Fruit fly (Drosophila melanogaster) whole organism, wandering third instar larva: ENCODE data around the gene pico.

Experiments used
- Abd-B ChIP-seq: fragments of >200 bp; optimal IDR thresholded peaks from 2 replicates; lab custom pipeline; 2017; ENCODE audit warnings: missing biosample characterization, missing genetic modification characterization
- CG32264 ChIP-seq: fragments of 200-800 bp; sonication (Bioruptor generic); optimal IDR thresholded peaks from 2 replicates; lab custom pipeline; 2016; ENCODE audit warnings: missing biosample characterization, missing genetic modification characterization
- CG9705 ChIP-seq: fragments of 200-800 bp; sonication (Bioruptor generic); optimal IDR thresholded peaks from 2 replicates; lab custom pipeline; 2018; ENCODE audit warnings: missing biosample characterization, mild to moderate bottlenecking, missing genetic modification characterization
- CrebA ChIP-seq: fragments of 200-800 bp; sonication (Bioruptor generic); optimal IDR thresholded peaks from 2 replicates; lab custom pipeline; 2016; ENCODE audit warnings: missing biosample characterization, mild to moderate bottlenecking, missing genetic modification characterization, borderline replicate concordance
- Dfd ChIP-seq: fragments of >200 bp; optimal IDR thresholded peaks from 2 replicates; lab custom pipeline; 2017; ENCODE audit warnings: missing biosample characterization, missing genetic modification characterization
- Dif ChIP-seq: fragments of 200-275, 200-300 bp; sonication (Bioruptor generic); optimal IDR thresholded peaks from 2 replicates; lab custom pipeline; 2018; ENCODE audit warnings: missing biosample characterization, missing genetic modification characterization; ENCODE audit not compliant: partially characterized antibody
- GATAd ChIP-seq: sonication (Bioruptor generic); optimal IDR thresholded peaks from 2 replicates; lab custom pipeline; 2016; ENCODE audit warnings: missing biosample characterization, missing genetic modification characterization
- Hnf4 ChIP-seq: fragments of 200-800 bp; sonication (Bioruptor generic); optimal IDR thresholded peaks from 2 replicates; lab custom pipeline; 2016; ENCODE audit warnings: missing biosample characterization, mild to moderate bottlenecking, missing genetic modification characterization
- Hr78 ChIP-seq: fragments of >200 bp; optimal IDR thresholded peaks from 2 replicates; lab custom pipeline; 2017; ENCODE audit warnings: missing biosample characterization, missing genetic modification characterization
- Jra ChIP-seq: sonication (Bioruptor generic); optimal IDR thresholded peaks from 2 replicates; lab custom pipeline; 2016; ENCODE audit warnings: missing biosample characterization, missing genetic modification characterization
- Myc ChIP-seq: fragments of >200 bp; optimal IDR thresholded peaks from 2 replicates; lab custom pipeline; 2017
- N ChIP-seq: fragments of >200 bp; optimal IDR thresholded peaks from 2 replicates; lab custom pipeline; 2018; ENCODE audit warnings: missing biosample characterization, missing external identifiers, missing genetic modification characterization
- OdsH ChIP-seq: fragments of 200-800 bp; sonication (Bioruptor generic); optimal IDR thresholded peaks from 2 replicates; lab custom pipeline; 2016; ENCODE audit warnings: missing biosample characterization, mild to moderate bottlenecking, missing genetic modification characterization
- Rel ChIP-seq, 2 experiments: fragments of 200-800 bp; sonication (Bioruptor generic) in 1 of 2; optimal IDR thresholded peaks; 2 replicates in 1 of 2; 3 replicates in 1 of 2; lab custom pipeline; 2016 to 2019; ENCODE audit warnings: mild to moderate bottlenecking in 2 of 2, missing biosample characterization in 2 of 2, missing genetic modification characterization in 2 of 2, moderate library complexity in 1 of 2
- Sp1 ChIP-seq: fragments of 200-800 bp; sonication (Bioruptor generic); optimal IDR thresholded peaks from 3 replicates; lab custom pipeline; 2019; ENCODE audit warnings: missing biosample characterization, mild to moderate bottlenecking, missing genetic modification characterization, moderate library complexity
- br ChIP-seq: fragments of 200-800 bp; sonication (Bioruptor generic); optimal IDR thresholded peaks from 2 replicates; lab custom pipeline; 2016; ENCODE audit warnings: missing biosample characterization, missing genetic modification characterization
- brk ChIP-seq: fragments of 200-800 bp; sonication (Bioruptor generic); optimal IDR thresholded peaks from 2 replicates; lab custom pipeline; 2016; ENCODE audit warnings: missing biosample characterization, mild to moderate bottlenecking, missing genetic modification characterization
- dl ChIP-seq, 2 experiments: fragments of 175-275, 200-275 bp in 1 of 2; fragments of 200-275 bp in 1 of 2; sonication (Bioruptor generic); optimal IDR thresholded peaks; lab custom pipeline; 2018; ENCODE audit warnings: mild to moderate bottlenecking in 2 of 2, missing biosample characterization in 2 of 2, missing genetic modification characterization in 2 of 2, moderate library complexity in 2 of 2; ENCODE audit not compliant: partially characterized antibody in 2 of 2, insufficient read depth in 1 of 2
- dsf ChIP-seq: sonication (Bioruptor generic); optimal IDR thresholded peaks from 2 replicates; lab custom pipeline; 2016; ENCODE audit warnings: missing biosample characterization, missing genetic modification characterization, borderline replicate concordance
- ey ChIP-seq: fragments of 200-800 bp; sonication (Bioruptor generic); optimal IDR thresholded peaks from 2 replicates; lab custom pipeline; 2016; ENCODE audit warnings: missing biosample characterization, missing genetic modification characterization
- foxo ChIP-seq, 2 experiments: fragments of 200-800 bp; sonication (Bioruptor generic); optimal IDR thresholded peaks; 2 replicates in 1 of 2; 3 replicates in 1 of 2; lab custom pipeline; 2016 to 2017; ENCODE audit warnings: missing biosample characterization in 2 of 2, missing genetic modification characterization in 2 of 2
- fru ChIP-seq: fragments of 200-800 bp; sonication (Bioruptor generic); optimal IDR thresholded peaks from 3 replicates; lab custom pipeline; 2016; ENCODE audit warnings: missing biosample characterization, mild to moderate bottlenecking, missing genetic modification characterization
- h ChIP-seq: fragments of 200-800 bp; sonication (Bioruptor generic); optimal IDR thresholded peaks from 3 replicates; lab custom pipeline; 2016; ENCODE audit warnings: missing biosample characterization, mild to moderate bottlenecking, missing genetic modification characterization
- jim ChIP-seq: fragments of 175-275, 200-325 bp; sonication (Bioruptor generic); optimal IDR thresholded peaks from 2 replicates; lab custom pipeline; 2016; ENCODE audit warnings: missing biosample characterization, mild to moderate bottlenecking, missing genetic modification characterization
- pan ChIP-seq: fragments of >200 bp; optimal IDR thresholded peaks from 2 replicates; lab custom pipeline; 2017
- psq ChIP-seq: fragments of 200-800 bp; sonication (Bioruptor generic); optimal IDR thresholded peaks from 3 replicates; lab custom pipeline; 2017; ENCODE audit warnings: missing biosample characterization, mild to moderate bottlenecking, missing genetic modification characterization, moderate library complexity
- rgr ChIP-seq: fragments of 200-800 bp; sonication (Bioruptor generic); optimal IDR thresholded peaks from 3 replicates; lab custom pipeline; 2016; ENCODE audit warnings: missing biosample characterization, mild to moderate bottlenecking, missing genetic modification characterization
- sage ChIP-seq: fragments of 200-800 bp; sonication (Bioruptor generic); optimal IDR thresholded peaks from 2 replicates; lab custom pipeline; 2016; ENCODE audit warnings: missing biosample characterization, mild to moderate bottlenecking, missing genetic modification characterization
- sv ChIP-seq: fragments of 200-800 bp; sonication (Bioruptor generic); optimal IDR thresholded peaks from 3 replicates; lab custom pipeline; 2016; ENCODE audit warnings: missing biosample characterization, missing genetic modification characterization
- tai ChIP-seq: sonication (Bioruptor generic); optimal IDR thresholded peaks from 2 replicates; lab custom pipeline; 2016; ENCODE audit warnings: missing biosample characterization, missing genetic modification characterization
- usp ChIP-seq: fragments of >200 bp; optimal IDR thresholded peaks from 2 replicates; lab custom pipeline; 2017; ENCODE audit warnings: missing biosample characterization, missing genetic modification characterization
- woc ChIP-seq: sonication (Bioruptor generic); optimal IDR thresholded peaks from 2 replicates; lab custom pipeline; 2016; ENCODE audit warnings: missing biosample characterization, mild to moderate bottlenecking, missing genetic modification characterization

The pico gene

dm6 chrX:19811057-19811456, 40.8 kb downstream of the pico start:
- TF ChIP-seq sv (GFP tag; lab: Kevin White, UChicago) (no peak), usp (GFP tag; lab: Kevin White, UChicago) (no peak), Myc (lab: Kevin White, UChicago) (no peak), foxo (GFP tag; optimal IDR thresholded peaks at IDR 0.05; lab: Kevin White, UChicago) (no peak), dsf (GFP tag; lab: Kevin White, UChicago) (no peak), Abd-B (GFP tag; lab: Kevin White, UChicago) (no peak), h (GFP tag; lab: Kevin White, UChicago) (no peak), psq (no peak), CrebA (GFP tag; lab: Kevin White, UChicago) (no peak), Sp1 (GFP tag; lab: Kevin White, UChicago) (no peak), Hr78 (GFP tag; lab: Kevin White, UChicago) (no peak), rgr (GFP tag; lab: Kevin White, UChicago) (no peak), pan (lab: Kevin White, UChicago) (no peak), Rel (GFP tag; optimal IDR thresholded peaks at IDR 0.05; lab: Kevin White, UChicago) (no peak), Rel (tag; optimal IDR thresholded peaks at IDR 0.05; lab: Kevin White, UChicago) (no peak), N (GFP tag; lab: Kevin White, UChicago) (no peak), ey (GFP tag; lab: Kevin White, UChicago) (no peak), jim (GFP tag; lab: Kevin White, UChicago) (no peak), CG9705 (no peak), dl (GFP tag; optimal IDR thresholded peaks at IDR 0.05; lab: Kevin White, UChicago; ENCODE audit: insufficient read depth in 1 of 2, partially characterized antibody in 2 of 2) (no peak)

- no peak for TF ChIP-seq ey (GFP tag; lab: Kevin White, UChicago)
- TF ChIP-seq br, result no peak
- TF ChIP-seq CrebA (GFP tag; lab: Kevin White, UChicago), result no peak
- TF ChIP-seq pan (lab: Kevin White, UChicago), result no peak
- no peak for TF ChIP-seq GATAd (GFP tag; lab: Kevin White, UChicago)
- TF ChIP-seq CG32264 (GFP tag; lab: Kevin White, UChicago), result no peak
- TF ChIP-seq sv (GFP tag; lab: Kevin White, UChicago), result no peak
- no peak for TF ChIP-seq Dif (GFP tag; lab: Kevin White, UChicago)
- no peak for TF ChIP-seq Jra (GFP tag; lab: Kevin White, UChicago)
- no peak for TF ChIP-seq psq
- no peak for TF ChIP-seq fru (GFP tag; lab: Kevin White, UChicago)
- no peak for TF ChIP-seq rgr (GFP tag; lab: Kevin White, UChicago)
- no peak for TF ChIP-seq N (GFP tag; lab: Kevin White, UChicago)
Observed at dm6 chrX:19806137-19806536, 45.7 kb downstream of the pico start.

- TF ChIP-seq h (GFP tag; lab: Kevin White, UChicago), result no peak
- TF ChIP-seq Myc (lab: Kevin White, UChicago), result no peak
- no peak for TF ChIP-seq tai (GFP tag; lab: Kevin White, UChicago)
- no peak for TF ChIP-seq CG9705
- peak; percentile 47 for TF ChIP-seq Dfd (GFP tag; lab: Kevin White, UChicago)
- TF ChIP-seq N (GFP tag; lab: Kevin White, UChicago), result no peak
Observed at dm6 chrX:19795808-19796207, 56.1 kb downstream of the pico start.

- TF ChIP-seq dl (GFP tag; optimal IDR thresholded peaks at IDR 0.05; lab: Kevin White, UChicago; ENCODE audit: insufficient read depth in 1 of 2, partially characterized antibody in 2 of 2), result no peak
- TF ChIP-seq tai (GFP tag; lab: Kevin White, UChicago), result no peak
- TF ChIP-seq fru (GFP tag; lab: Kevin White, UChicago), result no peak
- TF ChIP-seq ey (GFP tag; lab: Kevin White, UChicago), result no peak
- no peak for TF ChIP-seq usp (GFP tag; lab: Kevin White, UChicago)
- TF ChIP-seq woc, result no peak
- TF ChIP-seq OdsH, result no peak
- no peak for TF ChIP-seq brk (GFP tag; lab: Kevin White, UChicago)
- TF ChIP-seq Hnf4 (GFP tag; lab: Kevin White, UChicago), result no peak
- TF ChIP-seq Rel (GFP tag; optimal IDR thresholded peaks at IDR 0.05; lab: Kevin White, UChicago), result no peak
- no peak for TF ChIP-seq Rel (tag; optimal IDR thresholded peaks at IDR 0.05; lab: Kevin White, UChicago)
- TF ChIP-seq CG32264 (GFP tag; lab: Kevin White, UChicago), result no peak
- no peak for TF ChIP-seq sage (GFP tag; lab: Kevin White, UChicago)
- no peak for TF ChIP-seq Hr78 (GFP tag; lab: Kevin White, UChicago)
- no peak for TF ChIP-seq CG9705
Observed at dm6 chrX:19792572-19792971, 59.3 kb downstream of the pico start.
